Worm (Caenorhabditis elegans) whole organism, late embryonic: ENCODE measurements around the gene frpr-18.

Source experiments
- F13H6.1 ChIP-seq: sonication (generic microtip); optimal IDR thresholded peaks from 2 replicates; lab custom pipeline; 2016; ENCODE audit warnings: missing genetic modification characterization, missing compliant biosample characterization
- ceh-9 ChIP-seq: sonication (generic microtip); optimal IDR thresholded peaks from 2 replicates; lab custom pipeline; 2016; ENCODE audit warnings: mild to moderate bottlenecking, missing genetic modification characterization, inconsistent platforms, missing compliant biosample characterization
- dve-1 ChIP-seq: sonication (generic microtip); optimal IDR thresholded peaks from 2 replicates; lab custom pipeline; 2017; ENCODE audit warnings: antibody characterized with exemption, mild to moderate bottlenecking, missing genetic modification characterization, missing compliant biosample characterization
- fax-1 ChIP-seq: sonication (generic microtip); optimal IDR thresholded peaks from 2 replicates; lab custom pipeline; 2016; ENCODE audit warnings: missing genotype, missing genetic modification characterization, missing compliant biosample characterization
- fkh-10 ChIP-seq: fragments of 150-350 bp; optimal IDR thresholded peaks from 2 replicates; lab custom pipeline; 2014; ENCODE audit warnings: missing biosample characterization, missing genetic modification reagents, missing genetic modification characterization
- pag-3 ChIP-seq: sonication (generic microtip); optimal IDR thresholded peaks from 2 replicates; lab custom pipeline; 2016; ENCODE audit warnings: missing compliant biosample characterization, missing genetic modification characterization, borderline replicate concordance

ce11 chrV:6881735-6882134, 11.6 kb downstream of the frpr-18 start:
- TF ChIP-seq pag-3 (tag; lab: Kevin White, UChicago) (no peak), fkh-10 (GFP tag; lab: Kevin White, UChicago) (no peak), dve-1 (tag; lab: Kevin White, UChicago) (no peak), F13H6.1 (tag; lab: Kevin White, UChicago) (no peak), ceh-9 (tag; lab: Kevin White, UChicago) (no peak), fax-1 (tag; lab: Kevin White, UChicago) (no peak)
